Worm (Caenorhabditis elegans): ENCODE results near the gene F56D3.1.
A peak's percentile ranks its signal among the peaks of the same experiment; 100 is the strongest.
"Not testable (repeated sequence)": the region's sequence is repeated elsewhere in the genome, so short reads cannot be mapped to it uniquely, and the experiment has no call there.

F56D3.1 gene

DNA sequence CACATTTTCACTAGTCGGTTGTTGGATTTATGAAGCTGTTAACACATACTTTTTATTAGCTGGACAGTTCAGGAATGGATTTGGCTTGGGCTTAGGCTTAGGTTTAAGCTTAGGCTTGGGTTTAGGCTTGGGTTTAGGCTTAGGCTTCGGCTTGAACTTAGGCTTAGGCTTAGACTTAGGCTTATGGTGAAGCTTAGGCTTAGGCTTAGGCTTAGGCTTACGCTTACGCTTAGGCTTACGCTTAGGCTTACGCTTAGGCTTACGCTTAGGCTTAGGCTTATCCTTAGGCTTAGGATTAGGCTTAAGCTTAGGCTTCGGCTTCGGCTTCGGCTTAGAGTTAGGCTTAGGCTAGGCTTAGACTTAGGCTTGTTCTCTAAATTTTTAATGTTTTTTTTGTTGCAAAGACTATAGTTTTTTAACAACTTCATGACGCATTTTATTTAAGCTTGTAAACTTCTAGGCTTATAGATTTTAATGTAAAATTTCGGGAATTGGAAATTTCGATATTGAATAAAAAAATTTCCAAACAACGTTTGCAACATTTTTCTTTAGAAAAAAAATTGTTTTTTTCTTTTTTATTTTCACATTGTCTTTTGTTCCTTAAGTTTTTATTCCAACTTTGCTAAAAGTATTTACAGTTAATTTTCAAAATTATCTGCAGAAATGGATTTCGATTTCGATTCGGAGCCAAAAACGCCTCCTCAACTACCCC, 9.1 kb downstream of the F56D3.1 start, which contains the start of gene R03H10.2:
TSS of gene R03H10.2 (plus strand) at position 662 of the 712 bp plus-strand sequence.
- TF ChIP-seq ceh-36 (tag; optimal IDR thresholded peaks at IDR 0.05) (peak; percentile 85), ama-1 (optimal IDR thresholded peaks at IDR 0.05) (no peak), B0310.2 (tag; optimal IDR thresholded peaks at IDR 0.05) (no peak), aly-1 (tag; optimal IDR thresholded peaks at IDR 0.05) (no peak)

- TF ChIP-seq hmg-4 (GFP tag; optimal IDR thresholded peaks at IDR 0.05): no peak
- TF ChIP-seq sea-1 (GFP tag; conservative IDR thresholded peaks at IDR 0.05): no peak
- no peak for TF ChIP-seq ceh-36 (tag; optimal IDR thresholded peaks at IDR 0.05)
- TF ChIP-seq B0310.2 (tag; optimal IDR thresholded peaks at IDR 0.05): no peak
- no peak for TF ChIP-seq ama-1 (optimal IDR thresholded peaks at IDR 0.05)
- no peak for TF ChIP-seq aly-1 (tag; optimal IDR thresholded peaks at IDR 0.05)
- TF ChIP-seq F13C5.2 (tag; optimal IDR thresholded peaks at IDR 0.05): no peak
- TF ChIP-seq tbx-11 (GFP tag; IDR thresholded peaks at IDR 0.05): no peak
- no peak for TF ChIP-seq scrt-1 (GFP tag; IDR thresholded peaks at IDR 0.05)
- no peak for TF ChIP-seq hnd-1 (tag; optimal IDR thresholded peaks at IDR 0.05)
- no peak for TF ChIP-seq tbx-37 (GFP tag; conservative IDR thresholded peaks at IDR 0.05)
- no peak for TF ChIP-seq pes-1 (GFP tag; IDR thresholded peaks at IDR 0.05)
- TF ChIP-seq flt-1 (GFP tag; IDR thresholded peaks at IDR 0.05): no peak
- no peak for TF ChIP-seq ceh-13 (GFP tag; optimal IDR thresholded peaks at IDR 0.05)
- no peak for TF ChIP-seq hmbx-1 (tag; optimal IDR thresholded peaks at IDR 0.05)
- TF ChIP-seq ets-7 (tag; optimal IDR thresholded peaks at IDR 0.05): no peak
- no peak for TF ChIP-seq tra-4 (tag; optimal IDR thresholded peaks at IDR 0.05)
These were observed 11.7 kb downstream of the F56D3.1 start for ce11 chrII:4157817-4158216.

ce11 chrII:4159570-4159969, 13.4 kb downstream of the F56D3.1 start:
- no peak for TF ChIP-seq tbx-37 (GFP tag; conservative IDR thresholded peaks at IDR 0.05)
- no peak for TF ChIP-seq F13C5.2 (tag; optimal IDR thresholded peaks at IDR 0.05)
- TF ChIP-seq tra-4 (tag; optimal IDR thresholded peaks at IDR 0.05): no peak
- TF ChIP-seq tbx-11 (GFP tag; IDR thresholded peaks at IDR 0.05): no peak
- TF ChIP-seq ceh-36 (tag; optimal IDR thresholded peaks at IDR 0.05): no peak
- TF ChIP-seq ceh-13 (GFP tag; optimal IDR thresholded peaks at IDR 0.05): no peak
- TF ChIP-seq flt-1 (GFP tag; IDR thresholded peaks at IDR 0.05): no peak
- TF ChIP-seq B0310.2 (tag; optimal IDR thresholded peaks at IDR 0.05): no peak
- TF ChIP-seq ets-7 (tag; optimal IDR thresholded peaks at IDR 0.05): no peak
- no peak for TF ChIP-seq scrt-1 (GFP tag; IDR thresholded peaks at IDR 0.05)
- no peak for TF ChIP-seq sea-1 (GFP tag; conservative IDR thresholded peaks at IDR 0.05)
- no peak for TF ChIP-seq hmbx-1 (tag; optimal IDR thresholded peaks at IDR 0.05)

DNA sequence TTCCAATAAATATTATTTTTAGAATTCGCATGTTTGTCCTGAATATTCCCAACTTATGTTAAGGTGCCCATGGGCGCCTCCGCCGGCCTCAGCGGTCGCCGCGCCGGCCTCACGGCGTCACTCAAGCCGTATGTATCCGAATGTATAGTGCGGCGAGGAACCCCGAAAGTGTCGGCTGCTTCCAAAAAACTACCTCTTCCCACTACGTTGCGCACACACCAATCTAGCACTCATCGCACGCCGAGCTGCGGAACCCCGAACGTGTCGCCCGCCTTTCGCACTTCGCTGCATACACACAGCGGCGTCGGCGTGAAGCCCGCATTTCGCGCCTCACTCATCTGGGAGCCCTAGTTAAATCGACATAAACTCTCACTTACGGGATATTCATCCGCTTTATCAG, 21.7 kb downstream of the F56D3.1 start:
- TF ChIP-seq tra-4 (tag; optimal IDR thresholded peaks at IDR 0.05): no peak
- no peak for TF ChIP-seq ceh-13 (GFP tag; optimal IDR thresholded peaks at IDR 0.05)
- TF ChIP-seq sea-1 (GFP tag; conservative IDR thresholded peaks at IDR 0.05): no peak
- no peak for TF ChIP-seq scrt-1 (GFP tag; IDR thresholded peaks at IDR 0.05)
- no peak for TF ChIP-seq ceh-36 (tag; optimal IDR thresholded peaks at IDR 0.05)
- no peak for TF ChIP-seq hmg-4 (GFP tag; optimal IDR thresholded peaks at IDR 0.05)
- no peak for TF ChIP-seq pes-1 (GFP tag; IDR thresholded peaks at IDR 0.05)
- no peak for TF ChIP-seq B0310.2 (tag; optimal IDR thresholded peaks at IDR 0.05)
- TF ChIP-seq hnd-1 (tag; optimal IDR thresholded peaks at IDR 0.05): no peak
- no peak for TF ChIP-seq flt-1 (GFP tag; IDR thresholded peaks at IDR 0.05)
- TF ChIP-seq ets-7 (tag; optimal IDR thresholded peaks at IDR 0.05): no peak
- no peak for TF ChIP-seq ama-1 (optimal IDR thresholded peaks at IDR 0.05)
- no peak for TF ChIP-seq F13C5.2 (tag; optimal IDR thresholded peaks at IDR 0.05)

DNA sequence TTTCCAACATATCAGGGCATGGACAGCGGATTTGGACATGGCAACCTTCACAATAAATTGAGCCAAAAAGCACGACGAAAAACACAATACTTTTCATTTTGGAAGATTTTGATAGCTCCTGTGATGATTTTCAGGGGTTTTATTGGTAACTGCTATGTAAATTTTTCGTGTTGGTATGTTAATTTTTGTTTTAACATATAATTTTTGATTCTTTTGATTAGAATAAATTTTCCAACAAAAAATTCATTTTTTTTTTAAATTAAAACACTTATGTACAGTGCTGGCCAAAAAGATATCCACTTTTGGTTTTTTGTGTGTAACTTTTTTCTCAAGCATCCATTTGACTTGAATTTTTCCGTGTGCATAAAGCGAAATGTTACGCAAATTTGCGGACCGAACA, 22.3 kb downstream of the F56D3.1 start, which contains the start of gene R03H10.4:
TSS of gene R03H10.4 (minus strand) at position 101 of the 400 bp plus-strand sequence.
- not testable (repeated sequence) for TF ChIP-seq tra-4 (tag; optimal IDR thresholded peaks at IDR 0.05); hmbx-1 (tag; optimal IDR thresholded peaks at IDR 0.05); tbx-37 (GFP tag; conservative IDR thresholded peaks at IDR 0.05)

DNA sequence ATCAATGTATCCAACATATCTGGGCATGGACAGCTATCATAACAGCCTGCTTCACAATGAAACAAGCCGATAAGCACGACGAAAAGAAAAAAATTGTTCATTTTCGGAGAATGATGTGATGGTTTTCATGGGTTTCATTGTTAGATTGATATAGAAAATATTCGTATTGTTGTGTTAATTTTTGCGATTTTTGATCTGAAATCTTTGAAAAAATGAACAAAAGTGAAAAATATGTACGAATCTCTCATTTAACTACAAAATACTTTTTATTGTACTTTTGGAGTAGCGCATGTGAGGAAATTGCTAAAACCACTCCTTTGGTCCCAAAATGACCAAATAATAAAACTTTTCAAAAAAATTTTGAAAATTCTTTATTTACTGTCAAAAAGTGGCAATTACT, 24.4 kb downstream of the F56D3.1 start, which contains the start of gene R03H10.5:
TSS of gene R03H10.5 (minus strand) at position 101 of the 400 bp plus-strand sequence.
- TF ChIP-seq scrt-1 (GFP tag; IDR thresholded peaks at IDR 0.05): no peak

ce11 chrII:4173398-4173797, 27.3 kb downstream of the F56D3.1 start, which contains the start of gene R03H10.6:
TSS of gene R03H10.6 (minus strand) at chrII:4173498.
- TF ChIP-seq scrt-1 (GFP tag; IDR thresholded peaks at IDR 0.05) (no peak), ets-7 (tag; optimal IDR thresholded peaks at IDR 0.05) (no peak), aly-1 (tag; optimal IDR thresholded peaks at IDR 0.05) (no peak), sea-1 (GFP tag; conservative IDR thresholded peaks at IDR 0.05) (no peak), tbx-11 (GFP tag; IDR thresholded peaks at IDR 0.05) (no peak), F13C5.2 (tag; optimal IDR thresholded peaks at IDR 0.05) (no peak), ceh-13 (GFP tag; optimal IDR thresholded peaks at IDR 0.05) (no peak), ama-1 (optimal IDR thresholded peaks at IDR 0.05) (no peak)

DNA sequence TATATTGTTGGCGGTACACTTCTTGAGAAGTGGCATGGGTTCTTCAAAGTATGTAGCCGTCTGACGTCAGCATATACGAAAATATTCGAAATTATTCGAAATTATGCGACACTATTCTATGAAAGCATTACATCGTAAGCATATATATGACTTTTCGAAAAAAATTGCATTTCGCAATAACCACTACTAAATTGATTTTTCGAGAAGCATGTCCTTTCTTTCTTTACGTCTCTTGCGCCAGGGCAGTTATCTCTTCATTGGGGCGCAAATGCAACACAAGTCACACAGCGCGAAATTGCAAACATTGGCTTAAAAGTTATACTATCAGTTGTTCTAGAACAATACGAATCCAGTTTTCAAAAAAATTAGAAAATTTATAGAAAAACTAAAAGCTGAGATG, 27.7 kb downstream of the F56D3.1 start:
- no peak for TF ChIP-seq ceh-13 (GFP tag; optimal IDR thresholded peaks at IDR 0.05)
- TF ChIP-seq tbx-11 (GFP tag; IDR thresholded peaks at IDR 0.05): no peak
- TF ChIP-seq F13C5.2 (tag; optimal IDR thresholded peaks at IDR 0.05): no peak
- TF ChIP-seq tbx-37 (GFP tag; conservative IDR thresholded peaks at IDR 0.05): no peak
- TF ChIP-seq ets-7 (tag; optimal IDR thresholded peaks at IDR 0.05): no peak
- no peak for TF ChIP-seq pes-1 (GFP tag; IDR thresholded peaks at IDR 0.05)
- no peak for TF ChIP-seq tra-4 (tag; optimal IDR thresholded peaks at IDR 0.05)
- no peak for TF ChIP-seq hmbx-1 (tag; optimal IDR thresholded peaks at IDR 0.05)
- TF ChIP-seq aly-1 (tag; optimal IDR thresholded peaks at IDR 0.05): no peak
- TF ChIP-seq hmg-4 (GFP tag; optimal IDR thresholded peaks at IDR 0.05): no peak
